Worm (Caenorhabditis elegans) whole organism, L1 larva: ENCODE results near the gene Y69H2.7.

Source experiments
- F16B12.6 ChIP-seq: fragments of 150-350 bp; optimal IDR thresholded peaks from 2 replicates; lab custom pipeline; 2014; ENCODE audit warnings: missing biosample characterization, missing genetic modification characterization
- aha-1 ChIP-seq: fragments of 150-350 bp; optimal IDR thresholded peaks from 2 replicates; lab custom pipeline; 2014; ENCODE audit warnings: missing biosample characterization, missing genetic modification characterization
- aly-2 ChIP-seq: fragments of 150-350 bp; optimal IDR thresholded peaks from 2 replicates; lab custom pipeline; 2014; ENCODE audit warnings: missing biosample characterization, missing genetic modification characterization
- blmp-1 ChIP-seq: fragments of 150-350 bp; optimal IDR thresholded peaks from 2 replicates; lab custom pipeline; 2014; ENCODE audit warnings: missing biosample characterization, missing genetic modification characterization
- efl-1 ChIP-seq, 4 experiments: fragments of 150-350 bp; optimal IDR thresholded peaks in 3 of 4; peaks in 1 of 4; 1 replicate in 1 of 4; 2 replicates in 3 of 4; lab custom pipeline; 2014; ENCODE audit warnings: missing biosample characterization in 2 of 4, missing genetic modification characterization in 2 of 4, missing genetic modification reagents in 2 of 4
- grh-1 ChIP-seq: fragments of 200-800 bp; sonication (Bioruptor generic); IDR thresholded peaks from 2 replicates; pipeline ENCODE4 v1.3.6; 2022; ENCODE audit warnings: missing genetic modification reagents, missing genetic modification characterization, missing compliant biosample characterization
- swsn-7 ChIP-seq: sonication (generic microtip); optimal IDR thresholded peaks from 2 replicates; lab custom pipeline; 2016; ENCODE audit warnings: missing genetic modification characterization, missing compliant biosample characterization
- tlp-1 ChIP-seq: fragments of 150-350 bp; optimal IDR thresholded peaks from 2 replicates; lab custom pipeline; 2014; ENCODE audit warnings: missing biosample characterization, missing genetic modification characterization

ce11 chrV:18701306-18701705, 11.5 kb downstream of the Y69H2.7 start, which contains the start of gene Y69H2.9:
- TF ChIP-seq blmp-1 (tag; lab: Kevin White, UChicago) (no peak), aly-2 (tag; lab: Kevin White, UChicago) (no peak), efl-1 (optimal IDR thresholded peaks at IDR 0.05; lab: Kevin White, UChicago) (no peak), efl-1 (GFP tag; optimal IDR thresholded peaks at IDR 0.05 in 1 of 2; lab: Kevin White, UChicago) (no peak), F16B12.6 (no peak), grh-1 (no peak), aha-1 (tag; lab: Kevin White, UChicago) (no peak), tlp-1 (no peak), swsn-7 (no peak)
